Fruit fly (Drosophila melanogaster): ENCODE measurements around the gene Cpsf6.

The Cpsf6 gene

DNA sequence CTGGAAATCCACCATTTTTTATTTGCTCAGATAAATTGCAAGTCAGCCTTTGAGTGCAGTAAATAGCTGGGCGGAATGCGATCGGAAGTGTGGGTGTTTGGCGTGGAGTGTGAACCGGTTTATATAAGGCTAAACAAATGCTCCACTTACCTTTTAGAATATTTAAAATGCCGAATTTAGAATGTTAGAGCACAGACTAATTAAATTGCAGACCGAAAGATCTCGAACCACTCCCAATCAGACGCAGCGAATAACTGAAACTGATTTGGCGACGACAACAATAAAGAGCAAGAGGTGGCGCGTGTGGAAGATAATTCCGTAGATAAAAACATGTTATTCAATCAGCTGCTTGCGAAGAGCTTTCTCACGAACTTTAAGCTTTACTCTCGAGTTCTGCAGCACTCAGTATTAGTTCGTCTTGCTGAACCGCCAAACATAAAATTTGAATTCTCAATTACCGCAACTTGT lies 45.4 kb upstream of the Cpsf6 start, which contains the start of gene Idh (continued):
- no peak for TF ChIP-seq CG15073 (GFP tag; optimal IDR thresholded peaks at IDR 0.05)
- TF ChIP-seq Bgb (GFP tag; IDR thresholded peaks at IDR 0.05; ENCODE audit: partially characterized antibody), result peak; percentile 61
- no peak for TF ChIP-seq corto (GFP tag; optimal IDR thresholded peaks at IDR 0.05)
- no peak for TF ChIP-seq nau (GFP tag; optimal IDR thresholded peaks at IDR 0.05)
- TF ChIP-seq Atf6 (GFP tag; IDR thresholded peaks at IDR 0.05), result peak; percentile 47; the same call in 1 of the 2 replicates
- TF ChIP-seq Side (GFP tag; optimal IDR thresholded peaks at IDR 0.05), result no peak
- no peak for TF ChIP-seq Fer1 (GFP tag; optimal IDR thresholded peaks at IDR 0.05)
- no peak; the same call in 2 of the 3 replicates for TF ChIP-seq so (GFP tag; IDR thresholded peaks at IDR 0.05)
- no peak for TF ChIP-seq CG16863 (GFP tag; optimal IDR thresholded peaks at IDR 0.05)
- no peak for TF ChIP-seq croc (GFP tag; conservative IDR thresholded peaks at IDR 0.05)
- TF ChIP-seq sr (GFP tag; IDR thresholded peaks at IDR 0.05), result no peak
- peak; percentile 17 to 92 for TF ChIP-seq crp (GFP tag; optimal IDR thresholded peaks at IDR 0.05)
- peak; percentile 34 for TF ChIP-seq CG9932 (GFP tag; IDR thresholded peaks at IDR 0.05)
- no peak for TF ChIP-seq vnd (GFP tag; IDR thresholded peaks at IDR 0.05; ENCODE audit: partially characterized antibody)
- TF ChIP-seq hb (GFP tag; IDR thresholded peaks at IDR 0.05; ENCODE audit: partially characterized antibody), result no peak
- TF ChIP-seq CG6854 (GFP tag; optimal IDR thresholded peaks at IDR 0.05), result peak; percentile 22
- no peak for TF ChIP-seq CG8290 (GFP tag; optimal IDR thresholded peaks at IDR 0.05)
- peak in 1 of 2 experiments; percentile 73 for TF ChIP-seq CG8290 (tag; optimal IDR thresholded peaks at IDR 0.05)
- TF ChIP-seq Hr78 (GFP tag; optimal IDR thresholded peaks at IDR 0.05), result peak in 1 of 2 experiments; percentile 93
- 0 out of 2 replicates have a peak, but pooled peaks have one; percentile 28 for TF ChIP-seq ara (GFP tag; IDR thresholded peaks at IDR 0.05)
- no peak for TF ChIP-seq CG4424 (GFP tag; optimal IDR thresholded peaks at IDR 0.05)
- no peak for TF ChIP-seq seq (GFP tag; IDR thresholded peaks at IDR 0.05)
- no peak for TF ChIP-seq CG4282 (GFP tag; optimal IDR thresholded peaks at IDR 0.05)
- no peak for TF ChIP-seq usp (GFP tag; optimal IDR thresholded peaks at IDR 0.05)
- no peak for TF ChIP-seq CG9437 (GFP tag; optimal IDR thresholded peaks at IDR 0.05)
- TF ChIP-seq ewg (GFP tag; optimal IDR thresholded peaks at IDR 0.05), result no peak
- no peak for TF ChIP-seq CG10267 (tag; optimal IDR thresholded peaks at IDR 0.05)
- TF ChIP-seq Ets97D (GFP tag; optimal IDR thresholded peaks at IDR 0.05), result no peak
- TF ChIP-seq sd (tag; optimal IDR thresholded peaks at IDR 0.05), result peak; percentile 72
- TF ChIP-seq stwl (tag; optimal IDR thresholded peaks at IDR 0.05), result no peak
- TF ChIP-seq Deaf1 (tag; optimal IDR thresholded peaks at IDR 0.05), result peak; percentile 38
- peak; percentile 36; the same call in 1 of the 3 replicates for TF ChIP-seq HLH4C (GFP tag; IDR thresholded peaks at IDR 0.05; ENCODE audit: partially characterized antibody)
- TF ChIP-seq CG8478 (optimal IDR thresholded peaks at IDR 0.05), result no peak
- no peak for TF ChIP-seq row (GFP tag; IDR thresholded peaks at IDR 0.05)
- TF ChIP-seq aop (GFP tag; IDR thresholded peaks at IDR 0.05), result no peak
- TF ChIP-seq fd3F (GFP tag; optimal IDR thresholded peaks at IDR 0.05), result no peak
- no peak for TF ChIP-seq CG2129 (GFP tag; IDR thresholded peaks at IDR 0.05; ENCODE audit: partially characterized antibody)
- no peak for TF ChIP-seq CG14050 (GFP tag; IDR thresholded peaks at IDR 0.05)
- no peak for TF ChIP-seq CG18262 (tag; optimal IDR thresholded peaks at IDR 0.05)
- no peak for TF ChIP-seq Ssrp (tag; optimal IDR thresholded peaks at IDR 0.05)
- peak; percentile 99 for TF ChIP-seq CG18011 (GFP tag; optimal IDR thresholded peaks at IDR 0.05)
- no peak for TF ChIP-seq run (tag; optimal IDR thresholded peaks at IDR 0.05)
- no peak for TF ChIP-seq Camta (GFP tag; optimal IDR thresholded peaks at IDR 0.05)
- TF ChIP-seq HmgZ (tag; optimal IDR thresholded peaks at IDR 0.05), result peak; percentile 63
- TF ChIP-seq Sin3A (optimal IDR thresholded peaks at IDR 0.05), result no peak
- TF ChIP-seq CG6272 (GFP tag; IDR thresholded peaks at IDR 0.05), result no peak
- TF ChIP-seq Mrtf (GFP tag; IDR thresholded peaks at IDR 0.05), result no peak
- no peak for TF ChIP-seq CG8089 (GFP tag; optimal IDR thresholded peaks at IDR 0.05)
- no peak for TF ChIP-seq CG7372 (GFP tag; IDR thresholded peaks at IDR 0.05)
- TF ChIP-seq CoRest (tag; optimal IDR thresholded peaks at IDR 0.05), result no peak
- TF ChIP-seq onecut (GFP tag; IDR thresholded peaks at IDR 0.05), result no peak
- no peak for TF ChIP-seq CG1233 (GFP tag; optimal IDR thresholded peaks at IDR 0.05)

Measured in whole organism, embryonic.